Worm (Caenorhabditis elegans): ENCODE measurements around the gene R10E4.1.

DNA sequence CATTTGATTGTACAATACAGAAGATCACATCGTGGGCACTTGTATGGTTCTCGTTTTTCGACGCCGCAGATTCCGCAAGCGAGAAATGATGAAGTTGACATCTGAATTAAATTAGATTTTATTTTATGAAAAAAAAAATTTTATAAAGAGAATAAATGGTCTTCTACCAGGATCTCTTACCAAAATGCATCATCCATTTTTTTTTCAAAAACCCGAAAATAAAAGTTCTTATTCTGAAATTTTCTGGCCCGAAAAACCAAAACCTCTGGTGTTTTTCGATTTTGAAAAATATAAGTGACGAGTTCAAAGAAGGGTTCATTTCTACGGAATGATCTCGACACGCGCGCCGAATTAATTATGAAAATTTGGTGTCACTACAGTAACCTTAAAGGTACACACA lies 25.3 kb upstream of the R10E4.1 start, which contains the start of gene zhit-2:
- TF ChIP-seq unc-62 (GFP tag; optimal IDR thresholded peaks at IDR 0.05) (no peak), ztf-11 (tag; optimal IDR thresholded peaks at IDR 0.05) (no peak), nhr-76 (tag; optimal IDR thresholded peaks at IDR 0.05) (no peak), sem-2 (GFP tag; optimal IDR thresholded peaks at IDR 0.05) (no peak), unc-120 (tag; optimal IDR thresholded peaks at IDR 0.05; ENCODE audit: poor library complexity, severe bottlenecking) (no peak), pha-4 (tag; optimal IDR thresholded peaks at IDR 0.05) (no peak), mep-1 (tag; optimal IDR thresholded peaks at IDR 0.05) (no peak), lsy-2 (tag; optimal IDR thresholded peaks at IDR 0.05) (no peak), lin-32 (GFP tag; optimal IDR thresholded peaks at IDR 0.05) (no peak), snpc-4 (tag; optimal IDR thresholded peaks at IDR 0.05) (no peak), sptf-1 (tag; optimal IDR thresholded peaks at IDR 0.05) (no peak), unc-39 (tag; optimal IDR thresholded peaks at IDR 0.05) (no peak)

Data from whole organism, mixed stage, embryonic.